Worm (Caenorhabditis elegans) whole organism, young adult: ENCODE measurements around the gene K02E7.7.

Experiments used
- B0261.1 ChIP-seq: sonication (generic microtip); optimal IDR thresholded peaks from 2 replicates; lab custom pipeline; 2016; ENCODE audit warnings: mild to moderate bottlenecking, missing genetic modification characterization, moderate library complexity, missing compliant biosample characterization
- F10E7.11 ChIP-seq: sonication (generic microtip); optimal IDR thresholded peaks from 2 replicates; lab custom pipeline; 2017; ENCODE audit warnings: mild to moderate bottlenecking, missing genetic modification characterization, moderate library complexity, missing compliant biosample characterization
- F37B4.10 ChIP-seq: fragments of 200-800 bp; sonication (Bioruptor generic); IDR thresholded peaks from 2 replicates; pipeline ENCODE4 v1.3.6; 2022; ENCODE audit warnings: missing genetic modification characterization, missing compliant biosample characterization
- F39B2.1 ChIP-seq: fragments of 200-800 bp; sonication (Bioruptor generic); IDR thresholded peaks from 2 replicates; pipeline ENCODE4 v1.3.6; 2022; ENCODE audit warnings: missing genetic modification reagents, missing genetic modification characterization, missing compliant biosample characterization
- F49E8.2 ChIP-seq: sonication (generic microtip); optimal IDR thresholded peaks from 3 replicates; lab custom pipeline; 2017; ENCODE audit warnings: missing genetic modification characterization, mild to moderate bottlenecking, missing compliant biosample characterization, antibody characterized with exemption, moderate library complexity; ENCODE audit not compliant: insufficient read depth
- F52B5.7 ChIP-seq: sonication (generic microtip); optimal IDR thresholded peaks from 2 replicates; lab custom pipeline; 2016; ENCODE audit warnings: mild to moderate bottlenecking, missing genetic modification characterization, missing compliant biosample characterization
- F57A8.1 ChIP-seq: fragments of 200-800 bp; sonication (Bioruptor generic); optimal IDR thresholded peaks from 2 replicates; lab custom pipeline; 2018; ENCODE audit warnings: mild to moderate bottlenecking, missing genetic modification characterization, moderate library complexity, missing compliant biosample characterization
- K11D2.4 ChIP-seq: fragments of 200-800 bp; sonication (Bioruptor generic); IDR thresholded peaks from 2 replicates; pipeline ENCODE4 v1.3.6; 2022; ENCODE audit warnings: missing genetic modification reagents, missing genetic modification characterization, missing compliant biosample characterization
- K12H6.12 ChIP-seq: fragments of 200-800 bp; sonication (Bioruptor generic); optimal IDR thresholded peaks from 2 replicates; lab custom pipeline; 2018; ENCODE audit warnings: mild to moderate bottlenecking, missing genetic modification characterization, missing compliant biosample characterization
- Y53F4B.3 ChIP-seq: fragments of 200-800 bp; sonication (Bioruptor generic); IDR thresholded peaks from 2 replicates; pipeline ENCODE4 v1.3.6; 2022; ENCODE audit warnings: missing genetic modification reagents, missing genetic modification characterization, missing compliant biosample characterization
- Y67H2A.10 ChIP-seq: fragments of 200-800 bp; sonication (Bioruptor generic); conservative IDR thresholded peaks from 2 replicates; pipeline ENCODE4 v1.3.6; 2022; ENCODE audit warnings: missing genetic modification reagents, missing genetic modification characterization, missing compliant biosample characterization
- aptf-2 ChIP-seq: fragments of 200-800 bp; sonication (Bioruptor generic); conservative IDR thresholded peaks from 2 replicates; pipeline ENCODE4 v1.3.6; 2022; ENCODE audit warnings: missing genetic modification reagents, missing genetic modification characterization, missing compliant biosample characterization
- atf-7 ChIP-seq: sonication (generic microtip); optimal IDR thresholded peaks from 2 replicates; lab custom pipeline; 2017; ENCODE audit warnings: mild to moderate bottlenecking, missing genetic modification characterization, missing compliant biosample characterization
- attf-6 ChIP-seq: fragments of 200-800 bp; sonication (Bioruptor generic); IDR thresholded peaks from 2 replicates; pipeline ENCODE4 v1.3.6; 2022; ENCODE audit warnings: missing genetic modification reagents, missing genetic modification characterization, missing compliant biosample characterization
- cebp-2 ChIP-seq: fragments of 200-800 bp; sonication (Bioruptor generic); IDR thresholded peaks from 2 replicates; pipeline ENCODE4 v1.3.6; 2022; ENCODE audit warnings: missing genetic modification characterization, missing compliant biosample characterization
- ceh-27 ChIP-seq: fragments of 200-800 bp; sonication (Bioruptor generic); optimal IDR thresholded peaks from 2 replicates; lab custom pipeline; 2018; ENCODE audit warnings: mild to moderate bottlenecking, missing genetic modification characterization, moderate library complexity, missing compliant biosample characterization
- ceh-91 ChIP-seq: fragments of 200-800 bp; sonication (Bioruptor generic); IDR thresholded peaks from 2 replicates; pipeline ENCODE4 v1.3.6; 2022; ENCODE audit warnings: missing genetic modification reagents, missing genetic modification characterization, missing compliant biosample characterization
- die-1 ChIP-seq: sonication (generic microtip); optimal IDR thresholded peaks from 2 replicates; lab custom pipeline; 2016; ENCODE audit warnings: missing genotype, mild to moderate bottlenecking, missing genetic modification characterization, missing compliant biosample characterization
- dpff-1 ChIP-seq: sonication (generic microtip); optimal IDR thresholded peaks from 2 replicates; lab custom pipeline; 2017; ENCODE audit warnings: mild to moderate bottlenecking, missing genetic modification characterization, missing compliant biosample characterization
- dpl-1 ChIP-seq: fragments of 150-350 bp; optimal IDR thresholded peaks from 2 replicates; lab custom pipeline; 2014; ENCODE audit warnings: missing biosample characterization, missing genetic modification reagents, missing genetic modification characterization
- efl-1 ChIP-seq: fragments of 150-350 bp; optimal IDR thresholded peaks from 2 replicates; lab custom pipeline; 2014; ENCODE audit warnings: missing biosample characterization, missing genetic modification reagents, missing genetic modification characterization
- hmg-1.2 ChIP-seq: fragments of 200-800 bp; sonication (Bioruptor generic); IDR thresholded peaks from 2 replicates; pipeline ENCODE4 v1.3.6; 2022; ENCODE audit warnings: missing genetic modification reagents, missing genetic modification characterization, missing compliant biosample characterization
- hsf-1 ChIP-seq: fragments of 200-800 bp; sonication (Bioruptor generic); IDR thresholded peaks from 2 replicates; pipeline ENCODE4 v1.3.6; 2022; ENCODE audit warnings: missing genetic modification reagents, missing genetic modification characterization, missing compliant biosample characterization
- lag-1 ChIP-seq: fragments of 200-800 bp; sonication (Bioruptor generic); IDR thresholded peaks from 2 replicates; pipeline ENCODE4 v1.3.6; 2022; ENCODE audit warnings: missing genetic modification reagents, missing genetic modification characterization, missing compliant biosample characterization
- lin-35 ChIP-seq, 3 experiments: fragments of 150-350 bp in 2 of 3; sonication (generic microtip) in 1 of 3; optimal IDR thresholded peaks; 2 replicates each; lab custom pipeline; 2014 to 2018; ENCODE audit warnings: missing biosample characterization in 3 of 3, missing genetic modification characterization in 3 of 3, missing genetic modification reagents in 3 of 3
- lsl-1 ChIP-seq: fragments of 200-800 bp; sonication (Bioruptor generic); optimal IDR thresholded peaks from 2 replicates; lab custom pipeline; 2018; ENCODE audit warnings: mild to moderate bottlenecking, missing genetic modification characterization, moderate library complexity, missing compliant biosample characterization
- lsy-27 ChIP-seq: sonication (generic microtip); optimal IDR thresholded peaks from 2 replicates; lab custom pipeline; 2017; ENCODE audit warnings: missing genetic modification characterization, mild to moderate bottlenecking, missing compliant biosample characterization, antibody characterized with exemption, missing genotype, borderline replicate concordance; ENCODE audit not compliant: insufficient read depth
- madf-6 ChIP-seq: fragments of 200-800 bp; sonication (Bioruptor generic); IDR thresholded peaks from 2 replicates; pipeline ENCODE4 v1.3.6; 2022; ENCODE audit warnings: missing genetic modification reagents, missing genetic modification characterization, missing compliant biosample characterization
- nhr-120 ChIP-seq: fragments of 200-800 bp; sonication (Bioruptor generic); IDR thresholded peaks from 2 replicates; pipeline ENCODE4 v1.3.6; 2022; ENCODE audit warnings: missing genetic modification characterization, missing compliant biosample characterization
- pbrm-1 ChIP-seq: fragments of 200-800 bp; sonication (Bioruptor generic); IDR thresholded peaks from 2 replicates; pipeline ENCODE4 v1.3.6; 2022; ENCODE audit warnings: missing genetic modification reagents, missing genetic modification characterization, missing compliant biosample characterization
- rpc-1 ChIP-seq, 2 experiments: fragments of 150-350 bp in 1 of 2; sonication (generic microtip) in 1 of 2; optimal IDR thresholded peaks; 2 replicates each; lab custom pipeline; 2014 to 2018; ENCODE audit warnings: missing biosample characterization in 1 of 2, missing genetic modification characterization in 1 of 2, missing genetic modification reagents in 1 of 2, missing genotype in 1 of 2
- snpc-1.1 ChIP-seq: sonication (generic microtip); optimal IDR thresholded peaks from 2 replicates; lab custom pipeline; 2017; ENCODE audit warnings: missing genetic modification characterization, mild to moderate bottlenecking, missing compliant biosample characterization, antibody characterized with exemption, moderate library complexity, missing genotype, missing genetic modification reagents; ENCODE audit not compliant: insufficient read depth
- snpc-1.3 ChIP-seq: sonication (generic microtip); optimal IDR thresholded peaks from 2 replicates; lab custom pipeline; 2017; ENCODE audit warnings: missing genetic modification characterization, mild to moderate bottlenecking, missing compliant biosample characterization, antibody characterized with exemption, moderate library complexity, missing genotype, missing genetic modification reagents; ENCODE audit not compliant: insufficient read depth
- snpc-4 ChIP-seq, 5 experiments: fragments of 150-350 bp in 1 of 5; sonication (generic microtip) in 4 of 5; optimal IDR thresholded peaks; 2 replicates each; lab custom pipeline; 2014 to 2018; ENCODE audit warnings: missing genetic modification characterization in 5 of 5, missing biosample characterization in 3 of 5, antibody characterized with exemption in 2 of 5, mild to moderate bottlenecking in 2 of 5, missing compliant biosample characterization in 2 of 5, missing genotype in 2 of 5, moderate library complexity in 2 of 5, missing genetic modification reagents in 1 of 5
- somi-1 ChIP-seq: fragments of 200-800 bp; sonication (Bioruptor generic); optimal IDR thresholded peaks from 2 replicates; lab custom pipeline; 2018; ENCODE audit warnings: mild to moderate bottlenecking, missing genetic modification characterization, missing compliant biosample characterization
- tbp1 ChIP-seq: fragments of 200-800 bp; sonication (Bioruptor generic); optimal IDR thresholded peaks from 2 replicates; lab custom pipeline; 2018; ENCODE audit warnings: mild to moderate bottlenecking, missing genetic modification characterization, missing compliant biosample characterization
- tbx-9 ChIP-seq: sonication (generic microtip); optimal IDR thresholded peaks from 2 replicates; lab custom pipeline; 2016; ENCODE audit warnings: borderline replicate concordance, missing genetic modification characterization, inconsistent platforms, missing compliant biosample characterization
- tlf-1 ChIP-seq: fragments of 200-800 bp; sonication (Bioruptor generic); optimal IDR thresholded peaks from 2 replicates; lab custom pipeline; 2018; ENCODE audit warnings: mild to moderate bottlenecking, missing genetic modification characterization, missing compliant biosample characterization
- ztf-18 ChIP-seq: sonication (generic microtip); optimal IDR thresholded peaks from 2 replicates; lab custom pipeline; 2016; ENCODE audit warnings: missing genotype, mild to moderate bottlenecking, missing genetic modification characterization, missing compliant biosample characterization
- ztf-26 ChIP-seq: sonication (generic microtip); optimal IDR thresholded peaks from 2 replicates; lab custom pipeline; 2017; ENCODE audit warnings: missing genetic modification characterization, missing compliant biosample characterization

K02E7.7 gene

DNA sequence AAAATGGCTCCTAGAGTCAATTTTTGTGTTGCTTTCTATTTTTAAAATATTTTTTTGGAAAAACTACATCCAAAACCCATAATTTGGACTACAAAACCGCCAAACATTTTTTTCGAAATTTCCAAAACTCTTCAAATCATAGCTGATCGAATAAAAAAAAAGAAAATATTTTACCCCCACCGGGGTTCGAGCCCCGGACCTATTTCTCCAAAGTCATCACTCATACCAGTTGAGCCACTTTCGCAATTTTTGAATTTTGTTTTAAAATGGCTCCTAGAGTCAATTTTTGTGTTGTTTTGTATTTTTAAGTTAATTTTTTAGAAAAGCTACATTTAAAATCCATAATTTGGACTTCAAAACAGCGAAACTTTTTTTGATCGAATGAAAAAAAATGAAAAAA lies 30.7 kb downstream of the K02E7.7 start:
- TF ChIP-seq madf-6 (no peak), F37B4.10 (GFP tag; lab: Robert Waterston, UW) (no peak), Y53F4B.3 (no peak), cebp-2 (GFP tag; lab: Robert Waterston, UW) (no peak), aptf-2 (GFP tag; lab: Robert Waterston, UW) (no peak), die-1 (no peak), dpl-1 (GFP tag; lab: Kevin White, UChicago) (no peak), ceh-91 (GFP tag; lab: Robert Waterston, UW) (no peak), B0261.1 (tag; lab: Kevin White, UChicago) (peak; percentile 11), dpff-1 (tag; lab: Kevin White, UChicago) (no peak), lsy-27 (tag; lab: Kevin White, UChicago) (no peak), F39B2.1 (no peak), tbp1 (GFP tag; lab: Kevin White, UChicago) (peak; percentile 67), F52B5.7 (tag; lab: Kevin White, UChicago) (no peak), tbx-9 (tag; lab: Kevin White, UChicago) (no peak), lsl-1 (GFP tag; lab: Kevin White, UChicago) (no peak), hmg-1.2 (GFP tag; lab: Robert Waterston, UW) (no peak), F49E8.2 (no peak), tlf-1 (GFP tag; lab: Kevin White, UChicago) (no peak), pbrm-1 (no peak), rpc-1 (optimal IDR thresholded peaks at IDR 0.05; lab: Kevin White, UChicago) (no peak), rpc-1 (tag; optimal IDR thresholded peaks at IDR 0.05; lab: Kevin White, UChicago) (peak; percentile 59)

ce11 chrII:1086479-1086878 lies 31.7 kb downstream of the K02E7.7 start:
- 0 out of 2 replicates have a peak, but pooled peaks have one; percentile 19 for TF ChIP-seq hmg-1.2 (GFP tag; lab: Robert Waterston, UW)
- no peak for TF ChIP-seq hsf-1 (GFP tag; lab: Robert Waterston, UW)
- no peak for TF ChIP-seq die-1
- TF ChIP-seq ztf-18 (tag; lab: Kevin White, UChicago) = no peak
- TF ChIP-seq ztf-26 (tag; lab: Kevin White, UChicago) = no peak
- no peak for TF ChIP-seq attf-6
- TF ChIP-seq snpc-1.3 (tag; lab: Kevin White, UChicago) = no peak
- no peak for TF ChIP-seq nhr-120
- no peak for TF ChIP-seq dpff-1 (tag; lab: Kevin White, UChicago)
- TF ChIP-seq efl-1 (GFP tag; lab: Kevin White, UChicago) = no peak
- TF ChIP-seq K11D2.4 (GFP tag; lab: Robert Waterston, UW) = no peak
- TF ChIP-seq cebp-2 (GFP tag; lab: Robert Waterston, UW) = no peak
- TF ChIP-seq Y67H2A.10 = no peak
- peak; percentile 35 for TF ChIP-seq ceh-27 (GFP tag; lab: Kevin White, UChicago)
- TF ChIP-seq snpc-1.1 (tag; lab: Kevin White, UChicago) = no peak
- TF ChIP-seq K12H6.12 (tag; lab: Kevin White, UChicago) = no peak

DNA sequence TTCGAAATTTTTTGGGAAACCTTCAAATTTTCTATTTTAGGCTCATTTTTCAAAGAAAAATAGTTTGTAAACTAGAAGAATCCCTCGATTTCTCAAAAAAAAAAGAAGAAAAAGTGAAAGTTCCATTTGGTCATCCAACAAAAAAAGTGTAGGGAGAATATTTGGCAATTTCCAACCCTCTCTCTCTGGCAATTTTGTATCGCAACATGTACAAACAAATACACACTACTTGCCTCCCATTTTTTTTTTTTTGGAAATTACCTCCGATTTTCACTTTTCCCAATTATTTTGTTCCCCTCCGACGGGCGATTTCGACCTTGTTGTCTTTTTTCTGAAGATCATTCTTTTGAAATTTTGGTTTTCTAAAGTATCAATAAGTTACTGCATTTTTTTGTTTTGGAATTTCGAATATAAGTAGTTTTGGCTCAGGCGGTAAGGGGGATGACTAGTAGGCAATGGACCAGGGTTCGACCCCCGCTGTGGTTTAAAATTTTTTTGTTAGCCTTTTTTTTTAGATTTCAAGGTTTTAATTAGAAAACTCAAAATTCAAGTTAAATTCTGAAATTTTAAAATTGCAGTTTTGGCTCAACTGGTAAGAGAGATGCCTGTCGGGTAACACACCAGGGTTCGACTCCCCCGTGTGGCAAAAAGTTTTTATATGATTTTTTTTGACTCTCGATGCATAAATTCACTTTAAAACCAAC lies 33.9 kb downstream of the K02E7.7 start:
- no peak for TF ChIP-seq F57A8.1 (GFP tag; lab: Kevin White, UChicago)
- no peak for TF ChIP-seq dpl-1 (GFP tag; lab: Kevin White, UChicago)
- no peak for TF ChIP-seq lag-1
- TF ChIP-seq B0261.1 (tag; lab: Kevin White, UChicago) = peak; percentile 21
- TF ChIP-seq atf-7 (tag; lab: Kevin White, UChicago) = no peak
- no peak for TF ChIP-seq snpc-4 (GFP tag; optimal IDR thresholded peaks at IDR 0.05; lab: Kevin White, UChicago)
- no peak for TF ChIP-seq snpc-4 (tag; optimal IDR thresholded peaks at IDR 0.05; lab: Kevin White, UChicago)
- TF ChIP-seq tbp1 (GFP tag; lab: Kevin White, UChicago) = peak; percentile 70
- no peak for TF ChIP-seq somi-1 (GFP tag; lab: Kevin White, UChicago)
- TF ChIP-seq Y53F4B.3 = no peak
- no peak for TF ChIP-seq Y67H2A.10
- TF ChIP-seq rpc-1 (optimal IDR thresholded peaks at IDR 0.05; lab: Kevin White, UChicago) = peak; percentile 25
- TF ChIP-seq rpc-1 (tag; optimal IDR thresholded peaks at IDR 0.05; lab: Kevin White, UChicago) = peak; percentile 64
- no peak for TF ChIP-seq F10E7.11 (tag; lab: Kevin White, UChicago)
- TF ChIP-seq ztf-26 (tag; lab: Kevin White, UChicago) = no peak
- TF ChIP-seq ceh-27 (GFP tag; lab: Kevin White, UChicago) = no peak
- TF ChIP-seq lin-35 (GFP tag; optimal IDR thresholded peaks at IDR 0.05; lab: Kevin White, UChicago) = no peak
